Worm (Caenorhabditis elegans) whole organism, L4 larva: ENCODE data around the gene srt-43.

ENCODE experiments used
- D1046.2 ChIP-seq: fragments of 200-800 bp; sonication (Bioruptor generic); IDR thresholded peaks from 2 replicates; pipeline ENCODE4 v1.3.6; 2022; ENCODE audit warnings: missing genetic modification characterization, missing compliant biosample characterization
- F26F4.8 ChIP-seq: fragments of 200-800 bp; sonication (Bioruptor generic); conservative IDR thresholded peaks from 2 replicates; pipeline ENCODE4 v1.3.6; 2022; ENCODE audit warnings: missing genetic modification characterization, missing compliant biosample characterization
- F37D6.2 ChIP-seq: sonication (generic microtip); optimal IDR thresholded peaks from 2 replicates; lab custom pipeline; 2016; ENCODE audit warnings: mild to moderate bottlenecking, missing genetic modification characterization, missing compliant biosample characterization
- F49E8.2 ChIP-seq: sonication (generic microtip); optimal IDR thresholded peaks from 2 replicates; lab custom pipeline; 2016; ENCODE audit warnings: missing compliant biosample characterization, mild to moderate bottlenecking, missing genetic modification characterization, borderline replicate concordance
- R02D3.7 ChIP-seq: fragments of 150-350 bp; sonication (generic microtip); optimal IDR thresholded peaks from 3 replicates; lab custom pipeline; 2014; ENCODE audit warnings: missing biosample characterization, missing genetic modification characterization
- Y105C5A.15 ChIP-seq: fragments of 200-800 bp; sonication (Bioruptor generic); IDR thresholded peaks from 2 replicates; pipeline ENCODE4 v1.3.6; 2022; ENCODE audit warnings: missing genetic modification characterization, missing compliant biosample characterization
- Y5F2A.4 ChIP-seq: fragments of 200-800 bp; sonication (Bioruptor generic); optimal IDR thresholded peaks from 2 replicates; lab custom pipeline; 2018; ENCODE audit warnings: mild to moderate bottlenecking, missing genetic modification characterization, missing compliant biosample characterization
- Y75B8A.6 ChIP-seq: fragments of 200-800 bp; sonication (Bioruptor generic); IDR thresholded peaks from 2 replicates; pipeline ENCODE4 v1.3.6; 2022; ENCODE audit warnings: missing genetic modification reagents, missing genetic modification characterization, missing compliant biosample characterization
- ZK337.2 ChIP-seq: fragments of 200-800 bp; sonication (Bioruptor generic); IDR thresholded peaks from 2 replicates; pipeline ENCODE4 v1.3.6; 2022; ENCODE audit warnings: missing genetic modification reagents, missing genetic modification characterization, missing compliant biosample characterization
- ama-1 ChIP-seq: fragments of 150-350 bp; optimal IDR thresholded peaks from 2 replicates; lab custom pipeline; 2014; ENCODE audit warnings: inconsistent platforms, mixed read lengths
- arid-1 ChIP-seq: fragments of 200-800 bp; sonication (Bioruptor generic); conservative IDR thresholded peaks from 2 replicates; pipeline ENCODE4 v1.3.6; 2022; ENCODE audit warnings: missing genetic modification reagents, missing genetic modification characterization, missing compliant biosample characterization
- ceh-20 ChIP-seq: fragments of 200-800 bp; sonication (Bioruptor generic); IDR thresholded peaks from 2 replicates; pipeline ENCODE4 v1.3.6; 2022; ENCODE audit warnings: missing genetic modification reagents, missing genetic modification characterization, missing compliant biosample characterization
- ceh-28 ChIP-seq: fragments of 150-350 bp; optimal IDR thresholded peaks from 2 replicates; lab custom pipeline; 2014; ENCODE audit warnings: missing biosample characterization, missing genetic modification reagents, missing genetic modification characterization
- ceh-44 ChIP-seq: fragments of 200-800 bp; sonication (Bioruptor generic); IDR thresholded peaks from 2 replicates; pipeline ENCODE4 v1.3.6; 2022; ENCODE audit warnings: missing genetic modification reagents, missing genetic modification characterization, missing compliant biosample characterization
- ceh-62 ChIP-seq: sonication (generic microtip); optimal IDR thresholded peaks from 2 replicates; lab custom pipeline; 2017; ENCODE audit warnings: missing biosample characterization, missing genetic modification characterization
- ces-1 ChIP-seq: fragments of 150-350 bp; sonication (generic microtip); optimal IDR thresholded peaks from 4 replicates; lab custom pipeline; 2014; ENCODE audit warnings: missing biosample characterization, missing genetic modification reagents, missing genetic modification characterization
- ctbp-1 ChIP-seq: fragments of 200-800 bp; sonication (Bioruptor generic); IDR thresholded peaks from 2 replicates; pipeline ENCODE4 v1.3.6; 2022; ENCODE audit warnings: missing genetic modification reagents, missing genetic modification characterization, missing compliant biosample characterization
- daf-16 ChIP-seq, 3 experiments: sonication (generic microtip); optimal IDR thresholded peaks; 2 replicates each; lab custom pipeline; 2016 to 2017; ENCODE audit warnings: missing genetic modification characterization in 3 of 3, missing genetic modification reagents in 3 of 3, mild to moderate bottlenecking in 2 of 3, missing compliant biosample characterization in 2 of 3, missing biosample characterization in 1 of 3, moderate library complexity in 1 of 3
- daf-19 ChIP-seq: fragments of 200-800 bp; sonication (Bioruptor generic); conservative IDR thresholded peaks from 2 replicates; pipeline ENCODE4 v1.3.6; 2022; ENCODE audit warnings: missing genetic modification characterization, missing compliant biosample characterization
- daf-8 ChIP-seq: fragments of 200-800 bp; sonication (Bioruptor generic); IDR thresholded peaks from 2 replicates; pipeline ENCODE4 v1.3.6; 2022; ENCODE audit warnings: missing genetic modification characterization, missing compliant biosample characterization
- dmd-6 ChIP-seq: fragments of 200-800 bp; sonication (Bioruptor generic); IDR thresholded peaks from 2 replicates; pipeline ENCODE4 v1.3.6; 2022; ENCODE audit warnings: missing genetic modification reagents, missing genetic modification characterization, missing compliant biosample characterization
- dmd-8 ChIP-seq: fragments of 200-800 bp; sonication (Bioruptor generic); IDR thresholded peaks from 2 replicates; pipeline ENCODE4 v1.3.6; 2022; ENCODE audit warnings: missing genetic modification characterization, missing compliant biosample characterization
- egl-27 ChIP-seq: sonication (generic microtip); optimal IDR thresholded peaks from 3 replicates; lab custom pipeline; 2017; ENCODE audit warnings: missing biosample characterization, missing genetic modification reagents, missing genetic modification characterization
- egl-43 ChIP-seq: fragments of 200-800 bp; sonication (Bioruptor generic); IDR thresholded peaks from 2 replicates; pipeline ENCODE4 v1.3.6; 2022; ENCODE audit warnings: missing genetic modification reagents, missing genetic modification characterization, missing compliant biosample characterization
- gei-8 ChIP-seq: fragments of 200-800 bp; sonication (Bioruptor generic); optimal IDR thresholded peaks from 2 replicates; lab custom pipeline; 2018; ENCODE audit warnings: mild to moderate bottlenecking, missing genetic modification characterization, missing compliant biosample characterization
- hlh-11 ChIP-seq: fragments of 200-800 bp; sonication (Bioruptor generic); optimal IDR thresholded peaks from 2 replicates; lab custom pipeline; 2018; ENCODE audit warnings: mild to moderate bottlenecking, missing genetic modification characterization, missing compliant biosample characterization
- lim-7 ChIP-seq: fragments of 200-800 bp; sonication (Bioruptor generic); IDR thresholded peaks from 2 replicates; pipeline ENCODE4 v1.3.6; 2022; ENCODE audit warnings: missing genetic modification characterization, missing compliant biosample characterization
- lin-1 ChIP-seq: fragments of 200-800 bp; sonication (Bioruptor generic); IDR thresholded peaks from 2 replicates; pipeline ENCODE4 v1.3.6; 2022; ENCODE audit warnings: missing genetic modification reagents, missing genetic modification characterization, missing compliant biosample characterization
- lin-15B ChIP-seq: fragments of 150-350 bp; sonication (generic microtip); optimal IDR thresholded peaks from 3 replicates; lab custom pipeline; 2014; ENCODE audit warnings: missing biosample characterization, missing genetic modification characterization
- lin-39 ChIP-seq: fragments of 150-350 bp; optimal IDR thresholded peaks from 2 replicates; lab custom pipeline; 2014; ENCODE audit warnings: missing biosample characterization, missing genetic modification reagents, missing genetic modification characterization
- lir-3 ChIP-seq: sonication (generic microtip); optimal IDR thresholded peaks from 2 replicates; lab custom pipeline; 2016; ENCODE audit warnings: mild to moderate bottlenecking, missing genetic modification characterization, missing compliant biosample characterization
- madf-5 ChIP-seq, 2 experiments: fragments of 200-800 bp; sonication (Bioruptor generic); IDR thresholded peaks; 2 replicates each; pipeline ENCODE4 v1.3.6; 2022; ENCODE audit warnings: missing compliant biosample characterization in 2 of 2, missing genetic modification characterization in 2 of 2
- mdt-29 ChIP-seq: fragments of 200-800 bp; sonication (Bioruptor generic); IDR thresholded peaks from 2 replicates; pipeline ENCODE4 v1.3.6; 2022; ENCODE audit warnings: missing genetic modification reagents, missing genetic modification characterization, missing compliant biosample characterization
- mep-1 ChIP-seq: fragments of 150-350 bp; sonication (generic microtip); optimal IDR thresholded peaks from 3 replicates; lab custom pipeline; 2014; ENCODE audit warnings: missing biosample characterization, missing genetic modification characterization
- mxl-3 ChIP-seq: fragments of 200-800 bp; sonication (Bioruptor generic); optimal IDR thresholded peaks from 2 replicates; lab custom pipeline; 2018; ENCODE audit warnings: mild to moderate bottlenecking, missing genetic modification characterization, missing compliant biosample characterization
- nhr-102 ChIP-seq: sonication (generic microtip); optimal IDR thresholded peaks from 2 replicates; lab custom pipeline; 2016; ENCODE audit warnings: mild to moderate bottlenecking, missing genetic modification characterization, moderate library complexity, missing compliant biosample characterization
- nhr-111 ChIP-seq: fragments of 200-800 bp; sonication (Bioruptor generic); optimal IDR thresholded peaks from 2 replicates; lab custom pipeline; 2018; ENCODE audit warnings: mild to moderate bottlenecking, missing genetic modification characterization, missing compliant biosample characterization
- nhr-28 ChIP-seq: fragments of 150-350 bp; optimal IDR thresholded peaks from 2 replicates; lab custom pipeline; 2014; ENCODE audit warnings: missing biosample characterization, missing genetic modification characterization
- nhr-41 ChIP-seq: fragments of 200-800 bp; sonication (Bioruptor generic); IDR thresholded peaks from 2 replicates; pipeline ENCODE4 v1.3.6; 2022; ENCODE audit warnings: missing genetic modification reagents, missing genetic modification characterization, missing compliant biosample characterization
- nhr-76 ChIP-seq: fragments of 150-350 bp; optimal IDR thresholded peaks from 2 replicates; lab custom pipeline; 2014; ENCODE audit warnings: missing biosample characterization, missing genetic modification characterization
- nhr-77 ChIP-seq: fragments of 150-350 bp; optimal IDR thresholded peaks from 2 replicates; lab custom pipeline; 2014; ENCODE audit warnings: missing biosample characterization, missing genetic modification characterization
- pha-4 ChIP-seq, 2 experiments: fragments of 150-350 bp in 1 of 2; fragments of 200-800 bp in 1 of 2; sonication (Bioruptor generic) in 1 of 2; IDR thresholded peaks in 1 of 2; optimal IDR thresholded peaks in 1 of 2; 2 replicates each; pipeline versions ENCODE4 v1.3.6 to Lab custom; 2014 to 2022; ENCODE audit warnings: missing genetic modification characterization in 2 of 2, missing genetic modification reagents in 2 of 2, missing biosample characterization in 1 of 2, missing compliant biosample characterization in 1 of 2
- php-3 ChIP-seq: fragments of 200-800 bp; sonication (Bioruptor generic); IDR thresholded peaks from 2 replicates; pipeline ENCODE4 v1.3.6; 2022; ENCODE audit warnings: missing genetic modification reagents, missing genetic modification characterization, missing compliant biosample characterization
- pqm-1 ChIP-seq: sonication (generic microtip); optimal IDR thresholded peaks from 2 replicates; lab custom pipeline; 2017; ENCODE audit warnings: missing biosample characterization, missing genetic modification characterization
- rbr-2 ChIP-seq: sonication (generic microtip); optimal IDR thresholded peaks from 2 replicates; lab custom pipeline; 2016; ENCODE audit warnings: missing genotype, missing genetic modification characterization, missing compliant biosample characterization
- skn-1 ChIP-seq: fragments of 150-350 bp; optimal IDR thresholded peaks from 2 replicates; lab custom pipeline; 2014; ENCODE audit warnings: missing biosample characterization, missing genetic modification characterization
- snpc-1.2 ChIP-seq: fragments of 200-800 bp; sonication (Bioruptor generic); IDR thresholded peaks from 2 replicates; pipeline ENCODE4 v1.3.6; 2022; ENCODE audit warnings: missing genetic modification reagents, missing genetic modification characterization, missing compliant biosample characterization
- spr-1 ChIP-seq: sonication (generic microtip); optimal IDR thresholded peaks from 2 replicates; lab custom pipeline; 2016; ENCODE audit warnings: mild to moderate bottlenecking, missing genetic modification characterization, missing compliant biosample characterization
- tra-1 ChIP-seq: fragments of 200-800 bp; sonication (Bioruptor generic); IDR thresholded peaks from 2 replicates; pipeline ENCODE4 v1.3.6; 2022; ENCODE audit warnings: missing genetic modification reagents, missing genetic modification characterization, missing compliant biosample characterization
- zip-11 ChIP-seq: fragments of 200-800 bp; sonication (Bioruptor generic); IDR thresholded peaks from 2 replicates; pipeline ENCODE4 v1.3.6; 2022; ENCODE audit warnings: missing genetic modification characterization, missing compliant biosample characterization
- zip-2 ChIP-seq: fragments of 150-350 bp; optimal IDR thresholded peaks from 2 replicates; lab custom pipeline; 2014; ENCODE audit warnings: missing biosample characterization, missing genetic modification characterization
- ztf-7 ChIP-seq: fragments of 150-350 bp; optimal IDR thresholded peaks from 2 replicates; lab custom pipeline; 2014; ENCODE audit warnings: missing biosample characterization, missing genetic modification characterization

The srt-43 gene

DNA sequence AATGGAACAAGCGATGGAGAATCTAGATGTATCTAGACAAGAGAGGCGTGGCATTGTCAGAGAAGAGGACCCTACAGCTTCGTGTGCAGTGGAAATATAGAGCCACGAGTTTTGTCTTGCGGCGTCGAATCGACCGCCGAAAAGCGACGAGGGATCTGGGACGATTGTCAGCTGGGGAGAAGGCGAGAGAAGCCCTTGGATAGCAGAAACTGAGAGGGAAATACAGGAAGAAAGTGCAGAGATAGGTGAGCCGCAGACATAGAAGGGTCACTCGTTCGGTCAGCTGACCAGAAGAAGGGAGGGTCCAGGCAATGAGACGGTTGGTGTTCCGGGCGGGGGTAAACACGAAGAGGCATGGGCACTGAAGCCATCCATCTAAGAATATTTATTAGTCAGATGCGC, 45.4 kb downstream of the srt-43 start (continued):
- TF ChIP-seq php-3 (GFP tag; lab: Robert Waterston, UW): no peak
- no peak for TF ChIP-seq F49E8.2 (tag; lab: Kevin White, UChicago)
- no peak for TF ChIP-seq mdt-29 (GFP tag; lab: Robert Waterston, UW)
- peak; percentile 72 for TF ChIP-seq ceh-20 (GFP tag; lab: Robert Waterston, UW)
- TF ChIP-seq daf-16 (GFP tag; optimal IDR thresholded peaks at IDR 0.05; lab: Kevin White, UChicago): peak in 1 of 2 experiments; percentile 50
- peak; percentile 30 for TF ChIP-seq daf-16 (tag; optimal IDR thresholded peaks at IDR 0.05; lab: Kevin White, UChicago)
- peak; percentile 10 for TF ChIP-seq ama-1 (lab: Kevin White, UChicago)
- no peak for TF ChIP-seq lim-7 (GFP tag; lab: Robert Waterston, UW)
- TF ChIP-seq D1046.2 (GFP tag; lab: Robert Waterston, UW): no peak
- peak; percentile 12 for TF ChIP-seq nhr-28 (tag; lab: Kevin White, UChicago)
- no peak for TF ChIP-seq zip-2 (tag; lab: Kevin White, UChicago)
- TF ChIP-seq tra-1: no peak
- TF ChIP-seq F37D6.2: peak; percentile 70
- TF ChIP-seq nhr-41 (GFP tag; lab: Robert Waterston, UW): no peak
- no peak for TF ChIP-seq lin-39 (tag; lab: Kevin White, UChicago)
- no peak for TF ChIP-seq pha-4 (GFP tag; IDR thresholded peaks at IDR 0.05; lab: Robert Waterston, UW)
- TF ChIP-seq pha-4 (tag; optimal IDR thresholded peaks at IDR 0.05; lab: Kevin White, UChicago): no peak
- no peak for TF ChIP-seq skn-1 (tag; lab: Kevin White, UChicago)
- no peak for TF ChIP-seq lin-1 (GFP tag; lab: Robert Waterston, UW)
- TF ChIP-seq zip-11: no peak
- no peak for TF ChIP-seq spr-1 (tag; lab: Kevin White, UChicago)
- TF ChIP-seq ceh-28 (tag; lab: Kevin White, UChicago): no peak
- TF ChIP-seq nhr-102 (tag; lab: Kevin White, UChicago): no peak
- TF ChIP-seq nhr-77 (tag; lab: Kevin White, UChicago): no peak
- TF ChIP-seq snpc-1.2 (GFP tag; lab: Robert Waterston, UW): 0 out of 2 replicates have a peak, but pooled peaks have one; percentile 15
- no peak for TF ChIP-seq Y105C5A.15
- TF ChIP-seq mxl-3 (GFP tag; lab: Kevin White, UChicago): peak; percentile 53
- no peak for TF ChIP-seq arid-1 (GFP tag; lab: Robert Waterston, UW)
- no peak for TF ChIP-seq F26F4.8 (GFP tag; lab: Robert Waterston, UW)
- TF ChIP-seq ceh-44 (GFP tag; lab: Robert Waterston, UW): no peak
- TF ChIP-seq pqm-1 (tag; lab: Kevin White, UChicago): no peak
- peak; percentile 68 for TF ChIP-seq mep-1
- TF ChIP-seq Y5F2A.4 (GFP tag; lab: Kevin White, UChicago): no peak
- TF ChIP-seq ZK337.2 (GFP tag; lab: Robert Waterston, UW): no peak
- no peak for TF ChIP-seq dmd-8 (GFP tag; lab: Robert Waterston, UW)
- no peak for TF ChIP-seq ces-1
- TF ChIP-seq nhr-111 (GFP tag; lab: Kevin White, UChicago): no peak
- TF ChIP-seq lir-3 (tag; lab: Kevin White, UChicago): no peak
- peak; percentile 90 for TF ChIP-seq hlh-11 (tag; lab: Kevin White, UChicago)
- no peak for TF ChIP-seq daf-19 (GFP tag; lab: Robert Waterston, UW)
- TF ChIP-seq rbr-2 (tag; lab: Kevin White, UChicago): peak; percentile 72
- peak; percentile 51; the same call in 1 of the 2 replicates for TF ChIP-seq dmd-6 (GFP tag; lab: Robert Waterston, UW)
- TF ChIP-seq gei-8 (GFP tag; lab: Kevin White, UChicago): peak; percentile 9
- no peak; the same call in 1 of the 2 replicates for TF ChIP-seq egl-43 (GFP tag; lab: Robert Waterston, UW)
- no peak for TF ChIP-seq daf-8 (GFP tag; lab: Robert Waterston, UW)
- TF ChIP-seq madf-5 (GFP tag; IDR thresholded peaks at IDR 0.05; lab: Robert Waterston, UW): no peak
- TF ChIP-seq ctbp-1 (GFP tag; lab: Robert Waterston, UW): peak; percentile 82
- TF ChIP-seq ztf-7 (tag; lab: Kevin White, UChicago): no peak
- no peak for TF ChIP-seq lin-15B
- no peak for TF ChIP-seq ceh-62 (tag; lab: Kevin White, UChicago)
- no peak for TF ChIP-seq egl-27 (tag; lab: Kevin White, UChicago)
- no peak for TF ChIP-seq R02D3.7 (tag; lab: Kevin White, UChicago)
- no peak for TF ChIP-seq nhr-76 (tag; lab: Kevin White, UChicago)
- TF ChIP-seq Y75B8A.6 (GFP tag; lab: Robert Waterston, UW): no peak
